Worm (Caenorhabditis elegans): Measurements from ENCODE around the gene dod-23.

dod-23 gene

ce11 chrII:8442176-8442575 is 43.2 kb upstream of the dod-23 start:
- no peak for TF ChIP-seq nhr-67 (tag; optimal IDR thresholded peaks at IDR 0.05)
- TF ChIP-seq snpc-4 (tag; optimal IDR thresholded peaks at IDR 0.05) = peak; percentile 73
- no peak for TF ChIP-seq ceh-28 (tag; optimal IDR thresholded peaks at IDR 0.05)
- TF ChIP-seq nhr-23 (tag; optimal IDR thresholded peaks at IDR 0.05) = peak; percentile 53
- peak; percentile 19 for TF ChIP-seq elt-2 (tag; optimal IDR thresholded peaks at IDR 0.05)
- TF ChIP-seq lin-39 (tag; optimal IDR thresholded peaks at IDR 0.05) = peak; percentile 52
- peak; percentile 27 for TF ChIP-seq nhr-25 (tag; optimal IDR thresholded peaks at IDR 0.05)
- TF ChIP-seq skn-1 (tag; optimal IDR thresholded peaks at IDR 0.05) = no peak
- peak; percentile 78 for TF ChIP-seq nhr-43 (tag; optimal IDR thresholded peaks at IDR 0.05; ENCODE audit: poor library complexity, severe bottlenecking)
- TF ChIP-seq nfya-1 (tag; optimal IDR thresholded peaks at IDR 0.05; ENCODE audit: insufficient read depth) = peak; percentile 66
- peak; percentile 17 for TF ChIP-seq lin-15B (tag; optimal IDR thresholded peaks at IDR 0.05)
- peak; percentile 78 for TF ChIP-seq hmg-11 (tag; optimal IDR thresholded peaks at IDR 0.05)
- peak; percentile 7 for TF ChIP-seq R02D3.7 (tag; optimal IDR thresholded peaks at IDR 0.05)

- TF ChIP-seq R02D3.7 (tag; optimal IDR thresholded peaks at IDR 0.05) (no peak), ceh-28 (tag; optimal IDR thresholded peaks at IDR 0.05) (no peak), elt-3 (tag; optimal IDR thresholded peaks at IDR 0.05) (no peak), skn-1 (tag; optimal IDR thresholded peaks at IDR 0.05) (no peak), nhr-43 (tag; optimal IDR thresholded peaks at IDR 0.05; ENCODE audit: poor library complexity, severe bottlenecking) (peak; percentile 33), egl-5 (tag; optimal IDR thresholded peaks at IDR 0.05) (no peak), ztf-4 (tag; optimal IDR thresholded peaks at IDR 0.05) (no peak), ztf-11 (tag; optimal IDR thresholded peaks at IDR 0.05) (no peak), nhr-23 (tag; optimal IDR thresholded peaks at IDR 0.05) (peak; percentile 6), ZK546.5 (tag; optimal IDR thresholded peaks at IDR 0.05) (no peak), tbx-2 (tag; optimal IDR thresholded peaks at IDR 0.05) (peak; percentile 18)
These were observed 42.6 kb upstream of the dod-23 start for ce11 chrII:8441519-8441918.

- peak; percentile 88 for TF ChIP-seq nhr-43 (tag; optimal IDR thresholded peaks at IDR 0.05; ENCODE audit: poor library complexity, severe bottlenecking)
- no peak for TF ChIP-seq nhr-28 (tag; optimal IDR thresholded peaks at IDR 0.05)
- peak; percentile 62 for TF ChIP-seq elt-1 (tag; optimal IDR thresholded peaks at IDR 0.05)
- TF ChIP-seq nhr-23 (tag; optimal IDR thresholded peaks at IDR 0.05) = peak; percentile 90
- TF ChIP-seq nhr-25 (tag; optimal IDR thresholded peaks at IDR 0.05) = peak; percentile 83
- peak; percentile 44 for TF ChIP-seq ceh-28 (tag; optimal IDR thresholded peaks at IDR 0.05)
- TF ChIP-seq ztf-4 (tag; optimal IDR thresholded peaks at IDR 0.05) = no peak
- peak; percentile 28 for TF ChIP-seq nhr-76 (tag; optimal IDR thresholded peaks at IDR 0.05)
- peak; percentile 37 for TF ChIP-seq mdl-1 (tag; optimal IDR thresholded peaks at IDR 0.05)
- TF ChIP-seq R02D3.7 (tag; optimal IDR thresholded peaks at IDR 0.05) = no peak
- TF ChIP-seq elt-3 (tag; optimal IDR thresholded peaks at IDR 0.05) = peak; percentile 31 to 79 (median 77)
- peak; percentile 21 for TF ChIP-seq unc-62 (GFP tag; optimal IDR thresholded peaks at IDR 0.05)
- no peak for TF ChIP-seq pqm-1 (tag; optimal IDR thresholded peaks at IDR 0.05)
- peak; percentile 58 for TF ChIP-seq ama-1 (optimal IDR thresholded peaks at IDR 0.05)
These were observed 41.8 kb upstream of the dod-23 start for ce11 chrII:8440792-8441191.

ce11 chrII:8440097-8440496 is 41.1 kb upstream of the dod-23 start:
- TF ChIP-seq elt-1 (tag; optimal IDR thresholded peaks at IDR 0.05) = no peak
- TF ChIP-seq nhr-23 (tag; optimal IDR thresholded peaks at IDR 0.05) = peak; percentile 50
- peak; percentile 74 for TF ChIP-seq nhr-25 (tag; optimal IDR thresholded peaks at IDR 0.05)
- TF ChIP-seq nhr-77 (tag; optimal IDR thresholded peaks at IDR 0.05) = no peak
- peak in 1 of 3 experiments; percentile 41 for TF ChIP-seq elt-3 (tag; optimal IDR thresholded peaks at IDR 0.05)
- peak; percentile 51 for TF ChIP-seq nhr-43 (tag; optimal IDR thresholded peaks at IDR 0.05; ENCODE audit: poor library complexity, severe bottlenecking)

- TF ChIP-seq zag-1 (tag; optimal IDR thresholded peaks at IDR 0.05) = no peak
- peak; percentile 80 for TF ChIP-seq nhr-25 (tag; optimal IDR thresholded peaks at IDR 0.05)
- TF ChIP-seq eor-1 (tag; optimal IDR thresholded peaks at IDR 0.05) = no peak
- peak; percentile 21 for TF ChIP-seq nhr-23 (tag; optimal IDR thresholded peaks at IDR 0.05)
These were observed 39.9 kb upstream of the dod-23 start, which contains the start of gene lips-10 for ce11 chrII:8438791-8439287. Gene lips-10 (plus strand): TSS chrII:8439168.

- TF ChIP-seq nhr-25 (tag; optimal IDR thresholded peaks at IDR 0.05) (no peak), egl-5 (tag; optimal IDR thresholded peaks at IDR 0.05) (no peak), fkh-2 (tag; optimal IDR thresholded peaks at IDR 0.05) (no peak), nhr-12 (tag; optimal IDR thresholded peaks at IDR 0.05) (no peak), nhr-237 (tag; optimal IDR thresholded peaks at IDR 0.05) (no peak), mdl-1 (tag; optimal IDR thresholded peaks at IDR 0.05) (no peak), nhr-77 (tag; optimal IDR thresholded peaks at IDR 0.05) (no peak)
These were observed 38.1 kb upstream of the dod-23 start, which contains the start of gene acp-3 for ce11 chrII:8437035-8437434. Gene acp-3 (minus strand): TSS chrII:8437135.

Measured in whole organism, L3 larva.